Fruit fly (Drosophila melanogaster) whole organism, embryonic: ENCODE measurements around the gene CG18081.
A peak's percentile ranks its signal among the peaks of the same experiment; 100 is the strongest.

Experiments used
- Bgb ChIP-seq: fragments of 200-800 bp; sonication (Bioruptor generic); IDR thresholded peaks from 2 replicates; pipeline ENCODE4 v1.3.6; 2022; ENCODE audit warnings: missing biosample characterization, missing genetic modification characterization; ENCODE audit not compliant: partially characterized antibody
- CG10543 ChIP-seq: fragments of 200-800 bp; sonication (Bioruptor generic); optimal IDR thresholded peaks from 3 replicates; lab custom pipeline; 2017; ENCODE audit warnings: missing biosample characterization, mild to moderate bottlenecking, missing genetic modification characterization, moderate library complexity
- CG12744 ChIP-seq: fragments of 200-800 bp; sonication (Bioruptor generic); optimal IDR thresholded peaks from 2 replicates; lab custom pipeline; 2016; ENCODE audit warnings: missing biosample characterization, missing genetic modification characterization
- CG15011 ChIP-seq: fragments of 200-800 bp; sonication (Bioruptor generic); optimal IDR thresholded peaks from 3 replicates; lab custom pipeline; 2018; ENCODE audit warnings: missing biosample characterization, mild to moderate bottlenecking, missing genetic modification characterization
- CG15479 ChIP-seq: fragments of 200-800 bp; sonication (Bioruptor generic); optimal IDR thresholded peaks from 3 replicates; lab custom pipeline; 2019; ENCODE audit warnings: missing biosample characterization, mild to moderate bottlenecking, missing genetic modification characterization, moderate library complexity
- CG1603 ChIP-seq: fragments of 200-800 bp; sonication (Bioruptor generic); optimal IDR thresholded peaks from 2 replicates; lab custom pipeline; 2019; ENCODE audit warnings: missing biosample characterization, mild to moderate bottlenecking, missing genetic modification characterization, moderate library complexity
- CG16815 ChIP-seq: fragments of 200-800 bp; sonication (Bioruptor generic); optimal IDR thresholded peaks from 3 replicates; lab custom pipeline; 2017; ENCODE audit warnings: missing biosample characterization, mild to moderate bottlenecking, missing genetic modification characterization
- CG16863 ChIP-seq: fragments of 200-800 bp; sonication (Bioruptor generic); optimal IDR thresholded peaks from 3 replicates; lab custom pipeline; 2016; ENCODE audit warnings: missing biosample characterization, missing genetic modification characterization
- CG2129 ChIP-seq: fragments of 200-800 bp; sonication (Bioruptor generic); IDR thresholded peaks from 2 replicates; pipeline ENCODE4 v1.3.6; 2022; ENCODE audit warnings: missing biosample characterization, missing genetic modification characterization; ENCODE audit not compliant: partially characterized antibody
- CG2678 ChIP-seq: fragments of 200-800 bp; sonication (Bioruptor generic); optimal IDR thresholded peaks from 3 replicates; lab custom pipeline; 2019; ENCODE audit warnings: missing biosample characterization, mild to moderate bottlenecking, missing genetic modification characterization, moderate library complexity
- CG31224 ChIP-seq: fragments of 200-800 bp; sonication (Bioruptor generic); IDR thresholded peaks from 2 replicates; pipeline ENCODE4 v1.3.6; 2022; ENCODE audit warnings: missing biosample characterization, missing genetic modification characterization
- CG32532 ChIP-seq: fragments of 200-800 bp; sonication (Bioruptor generic); IDR thresholded peaks from 2 replicates; pipeline ENCODE4 v1.3.6; 2022; ENCODE audit warnings: missing biosample characterization, missing genetic modification characterization
- CG6254 ChIP-seq: fragments of 200-800 bp; sonication (Bioruptor generic); optimal IDR thresholded peaks from 3 replicates; lab custom pipeline; 2017; ENCODE audit warnings: mild to moderate bottlenecking, missing biosample characterization, missing genetic modification reagents, missing genetic modification characterization
- CG7556 ChIP-seq: fragments of 200-800 bp; sonication (Bioruptor generic); optimal IDR thresholded peaks from 2 replicates; lab custom pipeline; 2017; ENCODE audit warnings: missing biosample characterization, mild to moderate bottlenecking, missing genetic modification characterization
- CG9797 ChIP-seq: fragments of 200-800 bp; sonication (Bioruptor generic); optimal IDR thresholded peaks from 3 replicates; lab custom pipeline; 2018; ENCODE audit warnings: missing biosample characterization, mild to moderate bottlenecking, missing genetic modification characterization
- CG9932 ChIP-seq: fragments of 200-800 bp; sonication (Bioruptor generic); IDR thresholded peaks from 2 replicates; pipeline ENCODE4 v1.3.6; 2022; ENCODE audit warnings: missing biosample characterization, missing genetic modification characterization
- CkIIα-i1 ChIP-seq: fragments of 200-800 bp; sonication (Bioruptor generic); IDR thresholded peaks from 2 replicates; pipeline ENCODE4 v1.3.6; 2022; ENCODE audit warnings: missing biosample characterization, missing genetic modification characterization
- Dip2 ChIP-seq: fragments of 200-800 bp; sonication (Bioruptor generic); IDR thresholded peaks from 2 replicates; pipeline ENCODE4 v1.3.6; 2022; ENCODE audit warnings: missing biosample characterization, missing genetic modification characterization
- Dip3 ChIP-seq: fragments of 200-800 bp; sonication (Bioruptor generic); optimal IDR thresholded peaks from 3 replicates; lab custom pipeline; 2016; ENCODE audit warnings: missing biosample characterization, missing genetic modification characterization
- ERR ChIP-seq: fragments of 200-800 bp; sonication (Bioruptor generic); optimal IDR thresholded peaks from 2 replicates; lab custom pipeline; 2016; ENCODE audit warnings: missing biosample characterization, missing genetic modification characterization
- Fer1 ChIP-seq: fragments of 200-800 bp; sonication (Bioruptor generic); optimal IDR thresholded peaks from 2 replicates; lab custom pipeline; 2017; ENCODE audit warnings: missing biosample characterization, mild to moderate bottlenecking, missing genetic modification characterization
- GATAe ChIP-seq: fragments of 200-800 bp; sonication (Bioruptor generic); conservative IDR thresholded peaks from 2 replicates; pipeline ENCODE4 v1.3.6; 2022; ENCODE audit warnings: missing biosample characterization, missing genetic modification characterization
- HLH3B ChIP-seq: fragments of 200-800 bp; sonication (Bioruptor generic); IDR thresholded peaks from 2 replicates; pipeline ENCODE4 v1.3.6; 2022; ENCODE audit warnings: missing biosample characterization, missing genetic modification characterization
- MESR4 ChIP-seq: fragments of 200-800 bp; sonication (Bioruptor generic); optimal IDR thresholded peaks from 2 replicates; lab custom pipeline; 2018; ENCODE audit warnings: missing biosample characterization, mild to moderate bottlenecking, missing genetic modification characterization, moderate library complexity
- Nf-YB ChIP-seq: fragments of 200-800 bp; sonication (Bioruptor generic); optimal IDR thresholded peaks from 3 replicates; lab custom pipeline; 2019; ENCODE audit warnings: missing biosample characterization, mild to moderate bottlenecking, missing genetic modification characterization, moderate library complexity
- Sox100B ChIP-seq: fragments of 200-800 bp; sonication (Bioruptor generic); optimal IDR thresholded peaks from 3 replicates; lab custom pipeline; 2018; ENCODE audit warnings: missing biosample characterization, mild to moderate bottlenecking, missing genetic modification characterization
- Spps ChIP-seq: fragments of 200-800 bp; sonication (Bioruptor generic); optimal IDR thresholded peaks from 2 replicates; lab custom pipeline; 2018; ENCODE audit warnings: missing biosample characterization, mild to moderate bottlenecking, missing genetic modification characterization
- ac ChIP-seq: fragments of 200-800 bp; sonication (Bioruptor generic); optimal IDR thresholded peaks from 3 replicates; lab custom pipeline; 2017; ENCODE audit warnings: missing biosample characterization, mild to moderate bottlenecking, missing genetic modification characterization
- bab2 ChIP-seq: fragments of 200-800 bp; sonication (Bioruptor generic); optimal IDR thresholded peaks from 2 replicates; lab custom pipeline; 2016; ENCODE audit warnings: missing biosample characterization, missing genetic modification characterization
- bsh ChIP-seq, 2 experiments: fragments of 200-800 bp; sonication (Bioruptor generic); optimal IDR thresholded peaks; 2 replicates each; lab custom pipeline; 2017 to 2018; ENCODE audit warnings: mild to moderate bottlenecking in 2 of 2, missing biosample characterization in 2 of 2, missing genetic modification characterization in 2 of 2, moderate library complexity in 1 of 2
- chm ChIP-seq: fragments of 200-800 bp; sonication (Bioruptor generic); IDR thresholded peaks from 2 replicates; pipeline ENCODE4 v1.3.6; 2022; ENCODE audit warnings: missing biosample characterization, missing genetic modification characterization
- corto ChIP-seq: fragments of 200-800 bp; sonication (Bioruptor generic); optimal IDR thresholded peaks from 2 replicates; lab custom pipeline; 2016; ENCODE audit warnings: missing biosample characterization, mild to moderate bottlenecking, missing genetic modification characterization, moderate library complexity
- disco-r ChIP-seq: fragments of 200-800 bp; sonication (Bioruptor generic); optimal IDR thresholded peaks from 2 replicates; lab custom pipeline; 2016; ENCODE audit warnings: missing biosample characterization, missing genetic modification characterization
- exex ChIP-seq: fragments of 200-800 bp; sonication (Bioruptor generic); optimal IDR thresholded peaks from 4 replicates; lab custom pipeline; 2018; ENCODE audit warnings: missing biosample characterization, mild to moderate bottlenecking, missing genetic modification characterization, moderate library complexity
- fu2 ChIP-seq: fragments of 200-800 bp; sonication (Bioruptor generic); optimal IDR thresholded peaks from 2 replicates; lab custom pipeline; 2016; ENCODE audit warnings: missing biosample characterization, missing genetic modification characterization
- gem ChIP-seq: fragments of 200-800 bp; sonication (Bioruptor generic); optimal IDR thresholded peaks from 2 replicates; lab custom pipeline; 2019; ENCODE audit warnings: missing biosample characterization, mild to moderate bottlenecking, missing genetic modification characterization, moderate library complexity
- gsb ChIP-seq: fragments of 200-800 bp; sonication (Bioruptor generic); IDR thresholded peaks from 2 replicates; pipeline ENCODE4 v1.3.6; 2022; ENCODE audit warnings: missing biosample characterization, missing genetic modification characterization
- h ChIP-seq: fragments of >200 bp; optimal IDR thresholded peaks from 2 replicates; lab custom pipeline; 2017
- hbn ChIP-seq: fragments of 200-800 bp; sonication (Bioruptor generic); IDR thresholded peaks from 2 replicates; pipeline ENCODE4 v1.3.6; 2022; ENCODE audit warnings: missing biosample characterization, missing genetic modification characterization; ENCODE audit not compliant: partially characterized antibody
- klu ChIP-seq: fragments of 200-800 bp; sonication (Bioruptor generic); IDR thresholded peaks from 2 replicates; pipeline ENCODE4 v1.3.6; 2022; ENCODE audit warnings: missing biosample characterization, missing genetic modification characterization
- lab ChIP-seq: fragments of 200-800 bp; sonication (Bioruptor generic); optimal IDR thresholded peaks from 3 replicates; lab custom pipeline; 2017; ENCODE audit warnings: missing biosample characterization, missing genetic modification characterization, mild to moderate bottlenecking, moderate library complexity, missing genetic modification reagents
- nmo ChIP-seq: fragments of 200-800 bp; sonication (Bioruptor generic); optimal IDR thresholded peaks from 2 replicates; lab custom pipeline; 2018; ENCODE audit warnings: missing biosample characterization, mild to moderate bottlenecking, missing genetic modification characterization, moderate library complexity
- onecut ChIP-seq: fragments of 200-800 bp; sonication (Bioruptor generic); IDR thresholded peaks from 2 replicates; pipeline ENCODE4 v1.3.6; 2022; ENCODE audit warnings: missing biosample characterization, missing genetic modification characterization
- pfk ChIP-seq: fragments of 200-800 bp; sonication (Bioruptor generic); optimal IDR thresholded peaks from 2 replicates; lab custom pipeline; 2018; ENCODE audit warnings: missing biosample characterization, mild to moderate bottlenecking, missing genetic modification characterization, moderate library complexity
- prd ChIP-seq, 3 experiments: fragments of >200 bp in 2 of 3; fragments of 200-800 bp in 1 of 3; sonication (Bioruptor generic) in 1 of 3; optimal IDR thresholded peaks in 2 of 3; IDR thresholded peaks in 1 of 3; 2 replicates in 2 of 3; 3 replicates in 1 of 3; pipeline versions ENCODE4 v1.3.6 to Lab custom; 2017 to 2022; ENCODE audit warnings: missing biosample characterization in 1 of 3, missing genetic modification characterization in 1 of 3
- repo ChIP-seq: fragments of 200-800 bp; sonication (Bioruptor generic); optimal IDR thresholded peaks from 2 replicates; lab custom pipeline; 2016; ENCODE audit warnings: missing biosample characterization, missing genetic modification characterization
- run ChIP-seq: fragments of 200-800 bp; sonication (Bioruptor generic); optimal IDR thresholded peaks from 3 replicates; lab custom pipeline; 2018; ENCODE audit warnings: missing biosample characterization, mild to moderate bottlenecking, missing genetic modification characterization
- sob ChIP-seq: fragments of 200-800 bp; sonication (Bioruptor generic); IDR thresholded peaks from 2 replicates; pipeline ENCODE4 v1.3.6; 2022; ENCODE audit warnings: missing biosample characterization, missing genetic modification characterization
- vnd ChIP-seq: fragments of 200-800 bp; sonication (Bioruptor generic); IDR thresholded peaks from 3 replicates; pipeline ENCODE4 v1.3.6; 2022; ENCODE audit warnings: missing biosample characterization, missing genetic modification characterization; ENCODE audit not compliant: partially characterized antibody

The CG18081 gene

DNA sequence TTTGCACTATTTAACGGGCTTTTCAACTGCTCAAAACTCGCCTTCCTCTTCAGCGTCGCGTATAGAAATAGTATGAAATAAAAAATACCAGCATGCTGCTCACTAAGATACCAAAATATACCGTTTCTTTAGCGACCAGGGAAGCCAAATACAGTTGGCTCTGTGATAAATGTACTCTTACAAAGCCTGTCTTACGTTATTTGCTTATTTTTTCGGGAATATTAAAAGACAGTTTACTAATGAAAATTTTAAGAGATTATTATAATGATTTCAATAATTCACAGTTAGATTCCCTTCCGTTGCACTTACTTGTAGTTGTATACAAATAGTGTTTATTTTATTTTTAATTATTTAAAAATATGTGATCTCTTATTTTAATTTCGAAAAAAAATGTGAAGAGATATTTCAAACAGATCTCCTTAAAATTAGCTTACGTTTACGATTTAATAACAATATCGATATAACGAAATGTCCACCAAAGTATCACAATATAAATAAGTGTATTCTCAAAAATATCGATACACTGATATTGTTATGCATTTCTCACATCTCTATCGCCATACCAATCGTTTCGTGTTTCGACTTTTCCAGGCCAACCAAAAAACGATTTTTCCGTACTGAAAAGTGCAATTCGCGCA is 8.7 kb downstream of the CG18081 start, which contains the start of the genes DCP2 and dbo (continued):
- TF ChIP-seq exex (peak; percentile 42), repo (GFP tag; lab: Kevin White, UChicago) (no peak), gsb (no peak), pfk (GFP tag; lab: Kevin White, UChicago) (peak; percentile 19), CG10543 (GFP tag; lab: Kevin White, UChicago) (peak; percentile 71), CG32532 (peak; percentile 86), ac (no peak), Fer1 (peak; percentile 36), hbn (GFP tag; lab: Robert Waterston, UW) (peak; percentile 88), CG9797 (GFP tag; lab: Kevin White, UChicago) (peak; percentile 50), gem (peak; percentile 82), vnd (GFP tag; lab: Robert Waterston, UW) (peak; percentile 85), bab2 (GFP tag; lab: Kevin White, UChicago) (no peak), klu (GFP tag; lab: Robert Waterston, UW) (no peak), nmo (GFP tag; lab: Kevin White, UChicago) (peak; percentile 65), CG16863 (peak; percentile 24), lab (peak; percentile 61), sob (GFP tag; lab: Robert Waterston, UW) (peak; percentile 79), disco-r (GFP tag; lab: Kevin White, UChicago) (no peak), CG15011 (GFP tag; lab: Kevin White, UChicago) (no peak), GATAe (GFP tag; lab: Robert Waterston, UW) (no peak), Dip2 (GFP tag; lab: Robert Waterston, UW) (no peak), Nf-YB (no peak), run (peak; percentile 48), CG2678 (peak; percentile 79), fu2 (GFP tag; lab: Kevin White, UChicago) (peak; percentile 50), Bgb (GFP tag; lab: Robert Waterston, UW) (peak; percentile 86), CG6254 (GFP tag; lab: Kevin White, UChicago) (peak; percentile 22), Sox100B (GFP tag; lab: Kevin White, UChicago) (peak; percentile 73), CG9932 (GFP tag; lab: Robert Waterston, UW) (peak; percentile 91), Spps (tag; lab: Kevin White, UChicago) (no peak), ERR (no peak), h (lab: Kevin White, UChicago) (no peak), CG31224 (GFP tag; lab: Robert Waterston, UW) (0 out of 2 replicates have a peak, but pooled peaks have one; percentile 10), corto (GFP tag; lab: Kevin White, UChicago) (peak; percentile 8), chm (GFP tag; lab: Robert Waterston, UW) (peak; percentile 4; the same call in 1 of the 2 replicates), CG16815 (GFP tag; lab: Kevin White, UChicago) (peak; percentile 54), MESR4 (GFP tag; lab: Kevin White, UChicago) (no peak), CkIIα-i1 (GFP tag; lab: Robert Waterston, UW) (no peak), bsh (GFP tag; optimal IDR thresholded peaks at IDR 0.05; lab: Kevin White, UChicago) (peak in 1 of 2 experiments; percentile 63), prd (optimal IDR thresholded peaks at IDR 0.05; lab: Kevin White, UChicago) (no peak), prd (GFP tag; IDR thresholded peaks at IDR 0.05; lab: Robert Waterston, UW) (peak; percentile 69), CG1603 (peak; percentile 26), HLH3B (peak; percentile 40; the same call in 1 of the 2 replicates), CG12744 (GFP tag; lab: Kevin White, UChicago) (peak; percentile 5), Dip3 (GFP tag; lab: Kevin White, UChicago) (peak; percentile 53), onecut (GFP tag; lab: Robert Waterston, UW) (no peak; the same call in 1 of the 2 replicates), CG15479 (GFP tag; lab: Kevin White, UChicago) (no peak), CG7556 (GFP tag; lab: Kevin White, UChicago) (peak; percentile 20), CG2129 (GFP tag; lab: Robert Waterston, UW) (peak; percentile 68)
